Fruit fly (Drosophila melanogaster) whole organism, embryonic: ENCODE results near the gene Fcp3C.

ENCODE experiments used
- Bteb2 ChIP-seq: fragments of 200-800 bp; sonication (Bioruptor generic); optimal IDR thresholded peaks from 2 replicates; lab custom pipeline; 2016; ENCODE audit warnings: missing biosample characterization, missing genetic modification characterization
- CG10654 ChIP-seq: fragments of 200-800 bp; sonication (Bioruptor generic); optimal IDR thresholded peaks from 2 replicates; lab custom pipeline; 2016; ENCODE audit warnings: missing biosample characterization, missing genetic modification characterization
- CG4424 ChIP-seq: fragments of 200-800 bp; sonication (Bioruptor generic); optimal IDR thresholded peaks from 3 replicates; lab custom pipeline; 2016; ENCODE audit warnings: missing biosample characterization, missing genetic modification characterization
- CG6854 ChIP-seq: fragments of 200-800 bp; sonication (Bioruptor generic); optimal IDR thresholded peaks from 3 replicates; lab custom pipeline; 2017; ENCODE audit warnings: missing biosample characterization, mild to moderate bottlenecking, missing genetic modification characterization
- Hr39 ChIP-seq: fragments of >200 bp; optimal IDR thresholded peaks from 2 replicates; lab custom pipeline; 2017
- TFAM ChIP-seq: fragments of 200-800 bp; sonication (Bioruptor generic); optimal IDR thresholded peaks from 2 replicates; lab custom pipeline; 2017; ENCODE audit warnings: missing biosample characterization, missing genetic modification characterization, inconsistent platforms
- sd ChIP-seq: fragments of 200-800 bp; sonication (Bioruptor generic); optimal IDR thresholded peaks from 3 replicates; lab custom pipeline; 2018; ENCODE audit warnings: missing biosample characterization, mild to moderate bottlenecking, missing genetic modification characterization, moderate library complexity
- tgo ChIP-seq: fragments of 200-800 bp; sonication (Bioruptor generic); IDR thresholded peaks from 3 replicates; pipeline ENCODE4 v1.3.6; 2022; ENCODE audit warnings: missing biosample characterization, missing genetic modification characterization

DNA sequence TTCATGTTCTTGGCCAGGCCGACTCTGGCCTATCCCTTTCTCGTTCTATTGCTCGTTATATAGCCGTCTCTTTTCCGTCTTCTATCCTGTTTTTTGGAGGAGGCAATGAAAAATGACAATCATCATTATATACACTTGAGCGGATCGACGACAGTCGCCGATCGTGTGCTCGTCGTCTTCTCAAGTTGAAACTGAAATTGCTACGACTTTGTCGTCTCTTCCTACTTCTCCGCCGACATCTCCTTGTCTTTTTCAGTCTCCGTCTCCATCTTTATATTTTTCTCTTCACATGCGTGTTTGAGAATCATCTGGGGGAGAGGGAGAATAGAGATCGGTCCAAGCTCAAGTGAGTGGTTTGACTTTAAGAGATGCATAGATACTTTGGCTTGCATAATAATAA is 33.5 kb downstream of the Fcp3C start:
- TF ChIP-seq TFAM (no peak), CG6854 (GFP tag; lab: Kevin White, UChicago) (no peak), CG10654 (GFP tag; lab: Kevin White, UChicago) (no peak), tgo (GFP tag; lab: Robert Waterston, UW) (no peak), Hr39 (lab: Kevin White, UChicago) (no peak), sd (tag; lab: Kevin White, UChicago) (no peak), Bteb2 (GFP tag; lab: Kevin White, UChicago) (no peak), CG4424 (no peak)
